Fruit fly (Drosophila melanogaster) whole organism: ENCODE results near the gene CG31821.
A peak's percentile ranks its signal among the peaks of the same experiment; 100 is the strongest.

Experiments used
- CG8478 ChIP-seq: fragments of >200 bp; optimal IDR thresholded peaks from 2 replicates; lab custom pipeline; 2018; ENCODE audit warnings: inconsistent platforms
- Dll ChIP-seq: fragments of >200 bp; optimal IDR thresholded peaks from 2 replicates; lab custom pipeline; 2017
- EcR ChIP-seq, 2 experiments: fragments of >200 bp; optimal IDR thresholded peaks; 2 replicates each; lab custom pipeline; 2017; ENCODE audit warnings: missing biosample characterization in 2 of 2, missing genetic modification characterization in 2 of 2, missing genetic modification reagents in 2 of 2
- pan ChIP-seq: fragments of >200 bp; optimal IDR thresholded peaks from 2 replicates; lab custom pipeline; 2017
- psq ChIP-seq: fragments of >200 bp; optimal IDR thresholded peaks from 2 replicates; lab custom pipeline; 2017
- usp ChIP-seq: fragments of >200 bp; optimal IDR thresholded peaks from 2 replicates; lab custom pipeline; 2017; ENCODE audit warnings: missing biosample characterization, missing genetic modification characterization, mixed read lengths

CG31821 gene

dm6 chr2L:15902310-15902709 is at the start of gene CG31821:
TSS of gene CG31821 (minus strand) at chr2L:15902410.
- TF ChIP-seq EcR (GFP tag; optimal IDR thresholded peaks at IDR 0.05; lab: Kevin White, UChicago) (no peak), psq (no peak), Dll (lab: Kevin White, UChicago) (no peak), usp (no peak), pan (lab: Kevin White, UChicago) (no peak), CG8478 (lab: Kevin White, UChicago) (no peak)

dm6 chr2L:15949457-15949856 is 47.2 kb upstream of the CG31821 start:
- TF ChIP-seq pan (lab: Kevin White, UChicago) (no peak), usp (no peak), CG8478 (lab: Kevin White, UChicago) (no peak), EcR (GFP tag; optimal IDR thresholded peaks at IDR 0.05; lab: Kevin White, UChicago) (no peak), psq (no peak), Dll (lab: Kevin White, UChicago) (no peak)

- TF ChIP-seq usp = no peak
- no peak for TF ChIP-seq psq
- TF ChIP-seq EcR (GFP tag; optimal IDR thresholded peaks at IDR 0.05; lab: Kevin White, UChicago) = no peak
- TF ChIP-seq Dll (lab: Kevin White, UChicago) = no peak
- no peak for TF ChIP-seq pan (lab: Kevin White, UChicago)
- no peak for TF ChIP-seq CG8478 (lab: Kevin White, UChicago)
Measured at dm6 chr2L:15941141-15941540, 38.9 kb upstream of the CG31821 start, which contains the start of gene CG12448. TSS of gene CG12448 (plus strand) at chr2L:15941441.

- TF ChIP-seq EcR (GFP tag; optimal IDR thresholded peaks at IDR 0.05; lab: Kevin White, UChicago) (no peak), Dll (lab: Kevin White, UChicago) (no peak), pan (lab: Kevin White, UChicago) (no peak), CG8478 (lab: Kevin White, UChicago) (no peak), usp (no peak), psq (no peak)
Measured at dm6 chr2L:15936138-15936537, 33.9 kb upstream of the CG31821 start.

- TF ChIP-seq EcR (GFP tag; optimal IDR thresholded peaks at IDR 0.05; lab: Kevin White, UChicago) (no peak), pan (lab: Kevin White, UChicago) (peak; percentile 62), psq (no peak)
Measured at dm6 chr2L:15923095-15923494, 20.9 kb upstream of the CG31821 start, which contains the start of gene CG4793. TSS of gene CG4793 (plus strand) at chr2L:15923395.

dm6 chr2L:15916588-15916987 is 14.4 kb upstream of the CG31821 start, which contains the start of gene CG13244:
TSS of gene CG13244 (plus strand) at chr2L:15916888.
- TF ChIP-seq Dll (lab: Kevin White, UChicago) (no peak), psq (no peak), usp (no peak), CG8478 (lab: Kevin White, UChicago) (no peak), pan (lab: Kevin White, UChicago) (no peak), EcR (GFP tag; optimal IDR thresholded peaks at IDR 0.05; lab: Kevin White, UChicago) (no peak)

- TF ChIP-seq usp (no peak), pan (lab: Kevin White, UChicago) (no peak)
Measured at dm6 chr2L:15913674-15914037, 11.4 kb upstream of the CG31821 start.

dm6 chr2L:15912901-15913673 is 10.9 kb upstream of the CG31821 start:
- peak in 1 of 2 experiments; percentile 20 for TF ChIP-seq EcR (GFP tag; optimal IDR thresholded peaks at IDR 0.05; lab: Kevin White, UChicago)
- no peak for TF ChIP-seq pan (lab: Kevin White, UChicago)

dm6 chr2L:15912008-15912900 is 10.0 kb upstream of the CG31821 start:
- TF ChIP-seq EcR (GFP tag; optimal IDR thresholded peaks at IDR 0.05; lab: Kevin White, UChicago) = no peak
- TF ChIP-seq psq = no peak
- TF ChIP-seq Dll (lab: Kevin White, UChicago) = no peak
- no peak for TF ChIP-seq usp
- no peak for TF ChIP-seq CG8478 (lab: Kevin White, UChicago)
- TF ChIP-seq pan (lab: Kevin White, UChicago) = no peak

- peak; percentile 96 to 100 for TF ChIP-seq EcR (GFP tag; optimal IDR thresholded peaks at IDR 0.05; lab: Kevin White, UChicago)
- TF ChIP-seq Dll (lab: Kevin White, UChicago) = peak; percentile 46
- TF ChIP-seq pan (lab: Kevin White, UChicago) = no peak
Measured at dm6 chr2L:15911591-15912007, 9.4 kb upstream of the CG31821 start.

dm6 chr2L:15910937-15911590 is 8.9 kb upstream of the CG31821 start:
- TF ChIP-seq CG8478 (lab: Kevin White, UChicago) = no peak
- TF ChIP-seq Dll (lab: Kevin White, UChicago) = no peak
- no peak for TF ChIP-seq psq
- no peak for TF ChIP-seq pan (lab: Kevin White, UChicago)
- no peak for TF ChIP-seq EcR (GFP tag; optimal IDR thresholded peaks at IDR 0.05; lab: Kevin White, UChicago)
- TF ChIP-seq usp = no peak

dm6 chr2L:15909826-15910225 is 7.6 kb upstream of the CG31821 start:
- TF ChIP-seq EcR (GFP tag; optimal IDR thresholded peaks at IDR 0.05; lab: Kevin White, UChicago) (no peak), Dll (lab: Kevin White, UChicago) (no peak), CG8478 (lab: Kevin White, UChicago) (no peak), pan (lab: Kevin White, UChicago) (no peak), usp (no peak), psq (no peak)
